Fruit fly (Drosophila melanogaster) whole organism, embryonic: ENCODE measurements around the gene Fnta.

Source experiments
- Atf-2 ChIP-seq: fragments of 200-800 bp; sonication (Bioruptor generic); optimal IDR thresholded peaks from 2 replicates; lab custom pipeline; 2016; ENCODE audit warnings: missing biosample characterization, missing genetic modification characterization
- B-H2 ChIP-seq: fragments of 200-800 bp; sonication (Bioruptor generic); optimal IDR thresholded peaks from 2 replicates; lab custom pipeline; 2018; ENCODE audit warnings: missing biosample characterization, mild to moderate bottlenecking, missing genetic modification characterization
- CG10147 ChIP-seq: fragments of 200-800 bp; sonication (Bioruptor generic); optimal IDR thresholded peaks from 2 replicates; lab custom pipeline; 2019; ENCODE audit warnings: missing biosample characterization, mild to moderate bottlenecking, missing genetic modification characterization, moderate library complexity
- CG10462 ChIP-seq: fragments of 200-800 bp; sonication (Bioruptor generic); optimal IDR thresholded peaks from 2 replicates; lab custom pipeline; 2016; ENCODE audit warnings: missing biosample characterization, missing genetic modification characterization
- CG10565 ChIP-seq: fragments of 200-800 bp; sonication (Bioruptor generic); optimal IDR thresholded peaks from 3 replicates; lab custom pipeline; 2016; ENCODE audit warnings: missing biosample characterization, mild to moderate bottlenecking, missing genetic modification characterization
- CG11085 ChIP-seq: fragments of 200-800 bp; sonication (Bioruptor generic); IDR thresholded peaks from 2 replicates; pipeline ENCODE4 v1.3.6; 2022; ENCODE audit warnings: missing biosample characterization, missing genetic modification characterization
- CG11695 ChIP-seq: fragments of 200-800 bp; sonication (Bioruptor generic); IDR thresholded peaks from 3 replicates; pipeline ENCODE4 v1.3.6; 2022; ENCODE audit warnings: missing biosample characterization, missing genetic modification characterization
- CG15011 ChIP-seq: fragments of 200-800 bp; sonication (Bioruptor generic); optimal IDR thresholded peaks from 3 replicates; lab custom pipeline; 2018; ENCODE audit warnings: missing biosample characterization, mild to moderate bottlenecking, missing genetic modification characterization
- CG15696 ChIP-seq: fragments of 200-800 bp; sonication (Bioruptor generic); optimal IDR thresholded peaks from 2 replicates; lab custom pipeline; 2019; ENCODE audit warnings: missing biosample characterization, mild to moderate bottlenecking, missing genetic modification characterization, moderate library complexity
- CG17802 ChIP-seq: fragments of 200-800 bp; sonication (Bioruptor generic); optimal IDR thresholded peaks from 2 replicates; lab custom pipeline; 2018; ENCODE audit warnings: missing biosample characterization, mild to moderate bottlenecking, missing genetic modification characterization, moderate library complexity
- CG1792 ChIP-seq: fragments of 200-800 bp; sonication (Bioruptor generic); optimal IDR thresholded peaks from 2 replicates; lab custom pipeline; 2016; ENCODE audit warnings: missing biosample characterization, missing genetic modification characterization
- CG2199 ChIP-seq: fragments of 200-800 bp; sonication (Bioruptor generic); IDR thresholded peaks from 3 replicates; pipeline ENCODE4 v1.3.6; 2022; ENCODE audit warnings: missing biosample characterization, missing genetic modification characterization
- CG2678 ChIP-seq: fragments of 200-800 bp; sonication (Bioruptor generic); optimal IDR thresholded peaks from 3 replicates; lab custom pipeline; 2019; ENCODE audit warnings: missing biosample characterization, mild to moderate bottlenecking, missing genetic modification characterization, moderate library complexity
- CG33557 ChIP-seq: fragments of 200-800 bp; sonication (Bioruptor generic); optimal IDR thresholded peaks from 2 replicates; lab custom pipeline; 2019; ENCODE audit warnings: missing biosample characterization, mild to moderate bottlenecking, missing genetic modification characterization, moderate library complexity
- CG34422 ChIP-seq: fragments of 200-800 bp; sonication (Bioruptor generic); IDR thresholded peaks from 3 replicates; pipeline ENCODE4 v1.3.6; 2022; ENCODE audit warnings: missing biosample characterization, missing genetic modification characterization
- CG6813 ChIP-seq: fragments of 200-800 bp; sonication (Bioruptor generic); optimal IDR thresholded peaks from 2 replicates; lab custom pipeline; 2017; ENCODE audit warnings: missing biosample characterization, missing genetic modification characterization, mild to moderate bottlenecking, moderate library complexity, missing genetic modification reagents
- CG7271 ChIP-seq: fragments of 200-800 bp; sonication (Bioruptor generic); optimal IDR thresholded peaks from 2 replicates; lab custom pipeline; 2018; ENCODE audit warnings: missing biosample characterization, mild to moderate bottlenecking, missing genetic modification characterization, moderate library complexity
- CG8359 ChIP-seq: fragments of 200-800 bp; sonication (Bioruptor generic); optimal IDR thresholded peaks from 2 replicates; lab custom pipeline; 2017; ENCODE audit warnings: missing biosample characterization, mild to moderate bottlenecking, missing genetic modification characterization, borderline replicate concordance
- CG8924 ChIP-seq: fragments of 200-800 bp; optimal IDR thresholded peaks from 3 replicates; lab custom pipeline; 2019; ENCODE audit warnings: missing biosample characterization, mild to moderate bottlenecking, missing genetic modification characterization, moderate library complexity
- Doc3 ChIP-seq: fragments of 200-800 bp; sonication (Bioruptor generic); IDR thresholded peaks from 3 replicates; pipeline ENCODE4 v1.3.6; 2022; ENCODE audit warnings: missing biosample characterization, missing genetic modification characterization; ENCODE audit not compliant: partially characterized antibody
- H2.0 ChIP-seq: fragments of 200-800 bp; sonication (Bioruptor generic); IDR thresholded peaks from 2 replicates; pipeline ENCODE4 v1.3.6; 2022; ENCODE audit warnings: missing biosample characterization, missing genetic modification characterization
- HLH4C ChIP-seq: fragments of 200-800 bp; sonication (Bioruptor generic); IDR thresholded peaks from 3 replicates; pipeline ENCODE4 v1.3.6; 2022; ENCODE audit warnings: missing biosample characterization, missing genetic modification characterization; ENCODE audit not compliant: partially characterized antibody
- HLHmδ ChIP-seq: fragments of 200-800 bp; sonication (Bioruptor generic); optimal IDR thresholded peaks from 2 replicates; lab custom pipeline; 2018; ENCODE audit warnings: missing biosample characterization, mild to moderate bottlenecking, missing genetic modification characterization, moderate library complexity
- Hey ChIP-seq: fragments of 200-800 bp; sonication (Bioruptor generic); optimal IDR thresholded peaks from 3 replicates; lab custom pipeline; 2018; ENCODE audit warnings: missing biosample characterization, mild to moderate bottlenecking, missing genetic modification characterization
- Neu2 ChIP-seq: fragments of 200-800 bp; sonication (Bioruptor generic); optimal IDR thresholded peaks from 3 replicates; lab custom pipeline; 2016; ENCODE audit warnings: missing biosample characterization, missing genetic modification characterization, borderline replicate concordance
- Ptx1 ChIP-seq: fragments of 200-800 bp; sonication (Bioruptor generic); IDR thresholded peaks from 2 replicates; pipeline ENCODE4 v1.3.6; 2022; ENCODE audit warnings: missing biosample characterization, missing genetic modification characterization
- Ravus ChIP-seq: fragments of 200-800 bp; sonication (Bioruptor generic); IDR thresholded peaks from 2 replicates; pipeline ENCODE4 v1.3.6; 2022; ENCODE audit warnings: missing biosample characterization, missing genetic modification characterization
- Six4 ChIP-seq: fragments of 200-800 bp; sonication (Bioruptor generic); optimal IDR thresholded peaks from 2 replicates; lab custom pipeline; 2016; ENCODE audit warnings: missing biosample characterization, missing genetic modification characterization
- Usf ChIP-seq: fragments of 200-800 bp; sonication (Bioruptor generic); optimal IDR thresholded peaks from 2 replicates; lab custom pipeline; 2017; ENCODE audit warnings: missing genotype, missing biosample characterization, missing genetic modification characterization
- abd-A ChIP-seq: fragments of 200-800 bp; sonication (Bioruptor generic); optimal IDR thresholded peaks from 3 replicates; lab custom pipeline; 2019; ENCODE audit warnings: missing biosample characterization, mild to moderate bottlenecking, missing genetic modification characterization, moderate library complexity
- ato ChIP-seq: fragments of 200-800 bp; sonication (Bioruptor generic); IDR thresholded peaks from 2 replicates; pipeline ENCODE4 v1.3.6; 2022; ENCODE audit warnings: missing biosample characterization, missing genetic modification characterization; ENCODE audit not compliant: partially characterized antibody
- bbx ChIP-seq: fragments of 200-800 bp; sonication (Bioruptor generic); IDR thresholded peaks from 2 replicates; pipeline ENCODE4 v1.3.6; 2022; ENCODE audit warnings: missing biosample characterization, missing genetic modification characterization; ENCODE audit not compliant: partially characterized antibody
- br ChIP-seq: fragments of >200 bp; optimal IDR thresholded peaks from 2 replicates; lab custom pipeline; 2017
- corto ChIP-seq: fragments of 200-800 bp; sonication (Bioruptor generic); optimal IDR thresholded peaks from 2 replicates; lab custom pipeline; 2016; ENCODE audit warnings: missing biosample characterization, mild to moderate bottlenecking, missing genetic modification characterization, moderate library complexity
- emc ChIP-seq: fragments of 200-800 bp; sonication (Bioruptor generic); optimal IDR thresholded peaks from 2 replicates; lab custom pipeline; 2016; ENCODE audit warnings: missing biosample characterization, missing genetic modification characterization
- ems ChIP-seq: fragments of 200-800 bp; sonication (Bioruptor generic); optimal IDR thresholded peaks from 3 replicates; lab custom pipeline; 2016; ENCODE audit warnings: missing biosample characterization, missing genetic modification characterization
- en ChIP-seq: fragments of 200-800 bp; sonication (Bioruptor generic); optimal IDR thresholded peaks from 2 replicates; lab custom pipeline; 2016; ENCODE audit warnings: missing biosample characterization, missing genetic modification characterization
- exex ChIP-seq: fragments of 200-800 bp; sonication (Bioruptor generic); optimal IDR thresholded peaks from 4 replicates; lab custom pipeline; 2018; ENCODE audit warnings: missing biosample characterization, mild to moderate bottlenecking, missing genetic modification characterization, moderate library complexity
- fru ChIP-seq: fragments of >200 bp; optimal IDR thresholded peaks from 2 replicates; lab custom pipeline; 2017
- hbn ChIP-seq: fragments of 200-800 bp; sonication (Bioruptor generic); IDR thresholded peaks from 2 replicates; pipeline ENCODE4 v1.3.6; 2022; ENCODE audit warnings: missing biosample characterization, missing genetic modification characterization; ENCODE audit not compliant: partially characterized antibody
- insv ChIP-seq, 2 experiments: fragments of 200-800 bp; sonication (Bioruptor generic); optimal IDR thresholded peaks; 3 replicates each; lab custom pipeline; 2016 to 2018; ENCODE audit warnings: missing biosample characterization in 2 of 2, missing genetic modification characterization in 2 of 2
- pho ChIP-seq: fragments of 200-800 bp; sonication (Bioruptor generic); optimal IDR thresholded peaks from 2 replicates; lab custom pipeline; 2016; ENCODE audit warnings: missing biosample characterization, missing genetic modification characterization
- salm ChIP-seq: fragments of 200-800 bp; sonication (Bioruptor generic); optimal IDR thresholded peaks from 2 replicates; lab custom pipeline; 2018; ENCODE audit warnings: missing biosample characterization, mild to moderate bottlenecking, missing genetic modification characterization
- schlank ChIP-seq: fragments of 200-800 bp; sonication (Bioruptor generic); optimal IDR thresholded peaks from 2 replicates; lab custom pipeline; 2018; ENCODE audit warnings: missing biosample characterization, mild to moderate bottlenecking, missing genetic modification characterization
- scrt ChIP-seq: fragments of 200-800 bp; sonication (Bioruptor generic); optimal IDR thresholded peaks from 2 replicates; lab custom pipeline; 2018; ENCODE audit warnings: missing biosample characterization, mild to moderate bottlenecking, missing genetic modification characterization, moderate library complexity
- sr ChIP-seq: fragments of 200-800 bp; sonication (Bioruptor generic); IDR thresholded peaks from 3 replicates; pipeline ENCODE4 v1.3.6; 2022; ENCODE audit warnings: missing biosample characterization, missing genetic modification characterization
- stwl ChIP-seq: fragments of 200-800 bp; sonication (Bioruptor generic); optimal IDR thresholded peaks from 3 replicates; lab custom pipeline; 2018; ENCODE audit warnings: missing biosample characterization, mild to moderate bottlenecking, missing genetic modification characterization, moderate library complexity
- sug ChIP-seq: fragments of 200-800 bp; optimal IDR thresholded peaks from 2 replicates; lab custom pipeline; 2019; ENCODE audit warnings: missing biosample characterization, mild to moderate bottlenecking, missing genetic modification characterization, moderate library complexity
- tap ChIP-seq: fragments of 200-800 bp; optimal IDR thresholded peaks from 3 replicates; lab custom pipeline; 2019; ENCODE audit warnings: missing biosample characterization, mild to moderate bottlenecking, missing genetic modification characterization, moderate library complexity

Fnta gene

dm6 chr2L:4837772-4838397 lies 7.4 kb upstream of the Fnta start, which contains the start of the genes tank and CG12194 (continued):
- TF ChIP-seq fru (lab: Kevin White, UChicago) (no peak), bbx (GFP tag; lab: Robert Waterston, UW) (peak; percentile 73), exex (tag; lab: Kevin White, UChicago) (peak; percentile 85), CG6813 (GFP tag; lab: Kevin White, UChicago) (peak; percentile 98), tap (tag; lab: Kevin White, UChicago) (peak; percentile 98), stwl (tag; lab: Kevin White, UChicago) (peak; percentile 84), br (lab: Kevin White, UChicago) (no peak), ato (GFP tag; lab: Robert Waterston, UW) (0 out of 2 replicates have a peak, but pooled peaks have one; percentile 47), CG2678 (tag; lab: Kevin White, UChicago) (peak; percentile 98), CG8924 (tag; lab: Kevin White, UChicago) (peak; percentile 98), Ravus (GFP tag; lab: Robert Waterston, UW) (peak; percentile 98), en (GFP tag; lab: Kevin White, UChicago) (peak; percentile 99), HLH4C (peak; percentile 73), CG34422 (GFP tag; lab: Robert Waterston, UW) (peak; percentile 100), corto (GFP tag; lab: Kevin White, UChicago) (peak; percentile 96), B-H2 (GFP tag; lab: Kevin White, UChicago) (peak; percentile 77), Six4 (GFP tag; lab: Kevin White, UChicago) (peak; percentile 99), pho (GFP tag; lab: Kevin White, UChicago) (peak; percentile 99), CG11695 (GFP tag; lab: Robert Waterston, UW) (peak; percentile 99), CG7271 (peak; percentile 96), CG33557 (GFP tag; lab: Kevin White, UChicago) (peak; percentile 82), CG8359 (peak; percentile 93), abd-A (no peak), sr (GFP tag; lab: Robert Waterston, UW) (peak; percentile 99), schlank (tag; lab: Kevin White, UChicago) (peak; percentile 97), CG10462 (GFP tag; lab: Kevin White, UChicago) (peak; percentile 98), HLHmδ (no peak), Hey (tag; lab: Kevin White, UChicago) (peak; percentile 85), ems (peak; percentile 99), Atf-2 (GFP tag; lab: Kevin White, UChicago) (peak; percentile 99), CG2199 (GFP tag; lab: Robert Waterston, UW) (peak; percentile 100), CG11085 (peak; percentile 98), CG15696 (tag; lab: Kevin White, UChicago) (peak; percentile 86), CG17802 (peak; percentile 95), salm (tag; lab: Kevin White, UChicago) (peak; percentile 98), H2.0 (GFP tag; lab: Robert Waterston, UW) (peak; percentile 99), Doc3 (GFP tag; lab: Robert Waterston, UW) (peak; percentile 82; the same call in 2 of the 3 replicates), hbn (GFP tag; lab: Robert Waterston, UW) (peak; percentile 60), scrt (peak; percentile 95), Usf (GFP tag; lab: Kevin White, UChicago) (peak; percentile 96), insv (GFP tag; optimal IDR thresholded peaks at IDR 0.05; lab: Kevin White, UChicago) (peak; percentile 52 to 63), CG1792 (GFP tag; lab: Kevin White, UChicago) (peak; percentile 97), CG10147 (peak; percentile 95), CG10565 (GFP tag; lab: Kevin White, UChicago) (peak; percentile 98), CG15011 (GFP tag; lab: Kevin White, UChicago) (peak; percentile 95), Ptx1 (peak; percentile 100), emc (GFP tag; lab: Kevin White, UChicago) (peak; percentile 98), sug (peak; percentile 87), Neu2 (peak; percentile 93)
